Fruit fly (Drosophila melanogaster) Kc167 (cell line): Measurements from ENCODE around the gene NetA.

Experiments
- Myc ChIP-seq: fragments of >200 bp; optimal IDR thresholded peaks from 2 replicates; lab custom pipeline; 2017; ENCODE audit warnings: missing external identifiers
- Sin3A ChIP-seq: fragments of >200 bp; optimal IDR thresholded peaks from 2 replicates; lab custom pipeline; 2018; ENCODE audit warnings: missing external identifiers
- h ChIP-seq: fragments of >200 bp; optimal IDR thresholded peaks from 3 replicates; lab custom pipeline; 2018; ENCODE audit warnings: missing external identifiers
- psq ChIP-seq: fragments of >200 bp; optimal IDR thresholded peaks from 2 replicates; lab custom pipeline; 2017; ENCODE audit warnings: missing external identifiers
- ttk ChIP-seq: sonication (Bioruptor generic); optimal IDR thresholded peaks from 2 replicates; lab custom pipeline; 2017; ENCODE audit warnings: missing external identifiers

dm6 chrX:14580359-14580961, 73.3 kb downstream of the NetA start, which contains the start of gene CG14414:
- TF ChIP-seq psq (no peak), Myc (lab: Kevin White, UChicago) (no peak), h (lab: Kevin White, UChicago) (no peak), ttk (no peak), Sin3A (no peak)
